In genomic region chrII:5649236-5650004, ce11 we compare ENCODE assay signal across 2 worm cellular contexts.
TF ChIP-seq lines count a peak whose summit lies in the region.

TSS of gene sam-4 (minus strand) at chrII:5649286.
TSS of gene F59E12.17 (minus strand) at chrII:5649470.
TSS of gene zyg-1 (plus strand) at chrII:5649748.

TF ChIP-seq in whole organism, L4 larva, 104 proteins besides CTCF, POLR2A, EP300 and RAD21 (continued from another document):
- TF ChIP-seq nhr-10 (tag; optimal IDR thresholded peaks at IDR 0.05; lab: Kevin White, UChicago) (no peak), Y48G9A.11 (GFP tag; IDR thresholded peaks at IDR 0.05; lab: Robert Waterston, UW) (peak; percentile 50; the same call in 1 of the 2 replicates), T26A8.4 (GFP tag; IDR thresholded peaks at IDR 0.05; lab: Robert Waterston, UW) (no peak), lin-13 (GFP tag; optimal IDR thresholded peaks at IDR 0.05; lab: Kevin White, UChicago) (no peak), ctbp-1 (GFP tag; IDR thresholded peaks at IDR 0.05; lab: Robert Waterston, UW) (no peak), gei-8 (GFP tag; optimal IDR thresholded peaks at IDR 0.05; lab: Kevin White, UChicago) (no peak), nhr-28 (tag; optimal IDR thresholded peaks at IDR 0.05; lab: Kevin White, UChicago) (peak; percentile 52), D1046.2 (GFP tag; IDR thresholded peaks at IDR 0.05; lab: Robert Waterston, UW) (no peak), mes-2 (tag; optimal IDR thresholded peaks at IDR 0.05; lab: Kevin White, UChicago; ENCODE audit: poor library complexity, severe bottlenecking) (peak; percentile 94), saeg-2 (GFP tag; IDR thresholded peaks at IDR 0.05; lab: Robert Waterston, UW) (no peak), egl-27 (tag; optimal IDR thresholded peaks at IDR 0.05; lab: Kevin White, UChicago) (no peak), R02D3.7 (tag; optimal IDR thresholded peaks at IDR 0.05; lab: Kevin White, UChicago) (no peak), hlh-30 (tag; optimal IDR thresholded peaks at IDR 0.05; lab: Kevin White, UChicago; ENCODE audit: insufficient read depth) (no peak), ZK337.2 (GFP tag; IDR thresholded peaks at IDR 0.05; lab: Robert Waterston, UW) (no peak), attf-4 (tag; optimal IDR thresholded peaks at IDR 0.05; lab: Kevin White, UChicago) (no peak), tag-97 (GFP tag; IDR thresholded peaks at IDR 0.05; lab: Robert Waterston, UW) (no peak), zfp-2 (tag; optimal IDR thresholded peaks at IDR 0.05; lab: Kevin White, UChicago) (no peak), lin-38 (GFP tag; IDR thresholded peaks at IDR 0.05; lab: Robert Waterston, UW) (peak; percentile 92), jun-1 (tag; optimal IDR thresholded peaks at IDR 0.05; lab: Kevin White, UChicago) (no peak), ztf-7 (tag; optimal IDR thresholded peaks at IDR 0.05; lab: Kevin White, UChicago) (no peak), F44E2.7 (GFP tag; IDR thresholded peaks at IDR 0.05; lab: Robert Waterston, UW) (no peak), madf-5 (GFP tag; IDR thresholded peaks at IDR 0.05; lab: Robert Waterston, UW) (no peak), zfp-3 (GFP tag; conservative IDR thresholded peaks at IDR 0.05; lab: Robert Waterston, UW) (no peak), nhr-41 (GFP tag; IDR thresholded peaks at IDR 0.05; lab: Robert Waterston, UW) (no peak), hlh-11 (tag; optimal IDR thresholded peaks at IDR 0.05; lab: Kevin White, UChicago) (peak; percentile 8), dmd-6 (GFP tag; IDR thresholded peaks at IDR 0.05; lab: Robert Waterston, UW) (no peak), nhr-111 (GFP tag; optimal IDR thresholded peaks at IDR 0.05; lab: Kevin White, UChicago) (no peak), mxl-2 (GFP tag; conservative IDR thresholded peaks at IDR 0.05; lab: Robert Waterston, UW) (no peak), F37D6.2 (tag; optimal IDR thresholded peaks at IDR 0.05; lab: Kevin White, UChicago) (no peak), skn-1 (tag; optimal IDR thresholded peaks at IDR 0.05; lab: Kevin White, UChicago) (no peak), cey-2 (tag; optimal IDR thresholded peaks at IDR 0.05; lab: Kevin White, UChicago; ENCODE audit: borderline replicate concordance, insufficient read depth) (no peak), pha-4 (GFP tag; IDR thresholded peaks at IDR 0.05; lab: Robert Waterston, UW) (no peak), pha-4 (tag; optimal IDR thresholded peaks at IDR 0.05; lab: Kevin White, UChicago) (peak; percentile 70), dve-1 (tag; optimal IDR thresholded peaks at IDR 0.05; lab: Kevin White, UChicago; ENCODE audit: insufficient read depth) (no peak)

TF ChIP-seq in whole organism, young adult, 124 proteins besides CTCF, POLR2A, EP300 and RAD21 (continued from another document):
- TF ChIP-seq dox-1 (GFP tag; IDR thresholded peaks at IDR 0.05; lab: Robert Waterston, UW), result peak; percentile 91
- peak; percentile 58; the same call in 1 of the 2 replicates for TF ChIP-seq ceh-91 (GFP tag; IDR thresholded peaks at IDR 0.05; lab: Robert Waterston, UW)
- TF ChIP-seq somi-1 (GFP tag; optimal IDR thresholded peaks at IDR 0.05; lab: Kevin White, UChicago), result no peak
- TF ChIP-seq nhr-90 (tag; optimal IDR thresholded peaks at IDR 0.05; lab: Kevin White, UChicago), result no peak
- TF ChIP-seq T26A5.8 (tag; optimal IDR thresholded peaks at IDR 0.05; lab: Kevin White, UChicago), result no peak
- TF ChIP-seq athp-1 (tag; optimal IDR thresholded peaks at IDR 0.05; lab: Kevin White, UChicago), result peak; percentile 7
- TF ChIP-seq hmg-20 (GFP tag; IDR thresholded peaks at IDR 0.05; lab: Robert Waterston, UW), result no peak
- TF ChIP-seq lin-40 (tag; optimal IDR thresholded peaks at IDR 0.05; lab: Kevin White, UChicago), result no peak
- TF ChIP-seq nhr-179 (tag; optimal IDR thresholded peaks at IDR 0.05; lab: Kevin White, UChicago), result no peak
- no peak for TF ChIP-seq nhr-27 (tag; optimal IDR thresholded peaks at IDR 0.05; lab: Kevin White, UChicago)
- TF ChIP-seq attf-3 (GFP tag; conservative IDR thresholded peaks at IDR 0.05; lab: Robert Waterston, UW), result peak; percentile 53
- TF ChIP-seq zfh-2 (GFP tag; conservative IDR thresholded peaks at IDR 0.05; lab: Robert Waterston, UW), result no peak
- no peak for TF ChIP-seq repo-1 (tag; optimal IDR thresholded peaks at IDR 0.05; lab: Kevin White, UChicago)
- TF ChIP-seq K11D2.4 (GFP tag; IDR thresholded peaks at IDR 0.05; lab: Robert Waterston, UW), result no peak
- peak; percentile 13; the same call in 1 of the 2 replicates for TF ChIP-seq rcor-1 (GFP tag; IDR thresholded peaks at IDR 0.05; lab: Robert Waterston, UW)
- TF ChIP-seq ceh-100 (GFP tag; IDR thresholded peaks at IDR 0.05; lab: Robert Waterston, UW), result peak; percentile 22; the same call in 1 of the 2 replicates
- TF ChIP-seq lin-54 (GFP tag; optimal IDR thresholded peaks at IDR 0.05; lab: Kevin White, UChicago), result peak; percentile 74
- TF ChIP-seq Y56A3A.18 (GFP tag; IDR thresholded peaks at IDR 0.05; lab: Robert Waterston, UW), result no peak
- TF ChIP-seq B0261.1 (tag; optimal IDR thresholded peaks at IDR 0.05; lab: Kevin White, UChicago), result no peak
- no peak for TF ChIP-seq F52B5.7 (tag; optimal IDR thresholded peaks at IDR 0.05; lab: Kevin White, UChicago)
- no peak for TF ChIP-seq ceh-79 (tag; optimal IDR thresholded peaks at IDR 0.05; lab: Kevin White, UChicago)
- TF ChIP-seq F37B4.10 (GFP tag; IDR thresholded peaks at IDR 0.05; lab: Robert Waterston, UW), result no peak
- TF ChIP-seq nhr-120 (GFP tag; IDR thresholded peaks at IDR 0.05; lab: Robert Waterston, UW), result no peak
- no peak for TF ChIP-seq unc-62 (GFP tag; optimal IDR thresholded peaks at IDR 0.05; lab: Kevin White, UChicago)
TF ChIP-seq in whole organism, young adult: peak in this region for 43.
